Fruit fly (Drosophila melanogaster) whole organism, embryonic: Measurements from ENCODE around the gene CG31141.

Source experiments
- Aef1 ChIP-seq: fragments of 200-800 bp; sonication (Bioruptor generic); IDR thresholded peaks from 3 replicates; pipeline ENCODE4 v1.3.6; 2022; ENCODE audit warnings: missing biosample characterization, missing genetic modification characterization
- Antp ChIP-seq: fragments of 200-800 bp; sonication (Bioruptor generic); optimal IDR thresholded peaks from 3 replicates; lab custom pipeline; 2016; ENCODE audit warnings: missing biosample characterization, missing genetic modification characterization
- Atf3 ChIP-seq: fragments of 200-800 bp; sonication (Bioruptor generic); optimal IDR thresholded peaks from 3 replicates; lab custom pipeline; 2016; ENCODE audit warnings: missing biosample characterization, missing genetic modification characterization
- Bdp1 ChIP-seq: fragments of 200-800 bp; sonication (Bioruptor generic); optimal IDR thresholded peaks from 3 replicates; lab custom pipeline; 2016; ENCODE audit warnings: missing biosample characterization, missing genetic modification characterization
- CG11456 ChIP-seq: fragments of 200-800 bp; sonication (Bioruptor generic); IDR thresholded peaks from 3 replicates; pipeline ENCODE4 v1.3.6; 2022; ENCODE audit warnings: missing biosample characterization, missing genetic modification characterization
- CG12299 ChIP-seq: fragments of 200-800 bp; sonication (Bioruptor generic); optimal IDR thresholded peaks from 2 replicates; lab custom pipeline; 2018; ENCODE audit warnings: missing biosample characterization, mild to moderate bottlenecking, missing genetic modification characterization
- CG12744 ChIP-seq: fragments of 200-800 bp; sonication (Bioruptor generic); optimal IDR thresholded peaks from 2 replicates; lab custom pipeline; 2016; ENCODE audit warnings: missing biosample characterization, missing genetic modification characterization
- CG13287 ChIP-seq: fragments of 200-800 bp; sonication (Bioruptor generic); IDR thresholded peaks from 2 replicates; pipeline ENCODE4 v1.3.6; 2022; ENCODE audit warnings: missing biosample characterization, missing genetic modification characterization; ENCODE audit not compliant: partially characterized antibody
- CG14050 ChIP-seq: fragments of 200-800 bp; sonication (Bioruptor generic); IDR thresholded peaks from 3 replicates; pipeline ENCODE4 v1.3.6; 2022; ENCODE audit warnings: missing biosample characterization, missing genetic modification characterization
- CG15011 ChIP-seq: fragments of 200-800 bp; sonication (Bioruptor generic); optimal IDR thresholded peaks from 3 replicates; lab custom pipeline; 2018; ENCODE audit warnings: missing biosample characterization, mild to moderate bottlenecking, missing genetic modification characterization
- CG1529 ChIP-seq: fragments of 200-800 bp; sonication (Bioruptor generic); optimal IDR thresholded peaks from 3 replicates; lab custom pipeline; 2018; ENCODE audit warnings: missing biosample characterization, missing genetic modification characterization
- CG15696 ChIP-seq: fragments of 200-800 bp; sonication (Bioruptor generic); optimal IDR thresholded peaks from 2 replicates; lab custom pipeline; 2019; ENCODE audit warnings: missing biosample characterization, mild to moderate bottlenecking, missing genetic modification characterization, moderate library complexity
- CG1603 ChIP-seq: fragments of 200-800 bp; sonication (Bioruptor generic); optimal IDR thresholded peaks from 2 replicates; lab custom pipeline; 2019; ENCODE audit warnings: missing biosample characterization, mild to moderate bottlenecking, missing genetic modification characterization, moderate library complexity
- CG18599 ChIP-seq: fragments of 200-800 bp; sonication (Bioruptor generic); optimal IDR thresholded peaks from 3 replicates; lab custom pipeline; 2017; ENCODE audit warnings: missing biosample characterization, missing genetic modification characterization, mild to moderate bottlenecking, moderate library complexity, missing genetic modification reagents
- CG18619 ChIP-seq: fragments of 200-800 bp; sonication (Bioruptor generic); optimal IDR thresholded peaks from 3 replicates; lab custom pipeline; 2017; ENCODE audit warnings: missing biosample characterization, mild to moderate bottlenecking, missing genetic modification characterization
- CG2202 ChIP-seq: fragments of 200-800 bp; sonication (Bioruptor generic); optimal IDR thresholded peaks from 2 replicates; lab custom pipeline; 2018; ENCODE audit warnings: missing biosample characterization, mild to moderate bottlenecking, missing genetic modification characterization
- CG2678 ChIP-seq: fragments of 200-800 bp; sonication (Bioruptor generic); optimal IDR thresholded peaks from 3 replicates; lab custom pipeline; 2019; ENCODE audit warnings: missing biosample characterization, mild to moderate bottlenecking, missing genetic modification characterization, moderate library complexity
- CG31365 ChIP-seq: fragments of 200-800 bp; sonication (Bioruptor generic); optimal IDR thresholded peaks from 2 replicates; lab custom pipeline; 2018; ENCODE audit warnings: missing biosample characterization, mild to moderate bottlenecking, missing genetic modification characterization
- CG6683 ChIP-seq: fragments of 200-800 bp; sonication (Bioruptor generic); optimal IDR thresholded peaks from 2 replicates; lab custom pipeline; 2017; ENCODE audit warnings: missing biosample characterization, mild to moderate bottlenecking, missing genetic modification characterization, missing genetic modification reagents
- CG6813 ChIP-seq: fragments of 200-800 bp; sonication (Bioruptor generic); optimal IDR thresholded peaks from 2 replicates; lab custom pipeline; 2017; ENCODE audit warnings: missing biosample characterization, missing genetic modification characterization, mild to moderate bottlenecking, moderate library complexity, missing genetic modification reagents
- CG7271 ChIP-seq: fragments of 200-800 bp; sonication (Bioruptor generic); optimal IDR thresholded peaks from 2 replicates; lab custom pipeline; 2018; ENCODE audit warnings: missing biosample characterization, mild to moderate bottlenecking, missing genetic modification characterization, moderate library complexity
- CG7745 ChIP-seq: fragments of 200-800 bp; sonication (Bioruptor generic); optimal IDR thresholded peaks from 2 replicates; lab custom pipeline; 2018; ENCODE audit warnings: missing biosample characterization, mild to moderate bottlenecking, missing genetic modification characterization, moderate library complexity
- CG7987 ChIP-seq: fragments of 200-800 bp; sonication (Bioruptor generic); optimal IDR thresholded peaks from 2 replicates; lab custom pipeline; 2018; ENCODE audit warnings: missing biosample characterization, mild to moderate bottlenecking, missing genetic modification characterization, moderate library complexity
- CG8765 ChIP-seq: fragments of 200-800 bp; sonication (Bioruptor generic); IDR thresholded peaks from 2 replicates; pipeline ENCODE4 v1.3.6; 2022; ENCODE audit warnings: missing biosample characterization, missing genetic modification characterization
- CG9437 ChIP-seq: fragments of 200-800 bp; sonication (Bioruptor generic); optimal IDR thresholded peaks from 2 replicates; lab custom pipeline; 2018; ENCODE audit warnings: missing biosample characterization, mild to moderate bottlenecking, missing genetic modification characterization
- CG9797 ChIP-seq: fragments of 200-800 bp; sonication (Bioruptor generic); optimal IDR thresholded peaks from 3 replicates; lab custom pipeline; 2018; ENCODE audit warnings: missing biosample characterization, mild to moderate bottlenecking, missing genetic modification characterization
- D ChIP-seq, 2 experiments: fragments of 200-800 bp in 1 of 2; fragments of >200 bp in 1 of 2; sonication (Bioruptor generic) in 1 of 2; optimal IDR thresholded peaks; 2 replicates in 1 of 2; 3 replicates in 1 of 2; lab custom pipeline; 2017; ENCODE audit warnings: mild to moderate bottlenecking in 1 of 2, missing biosample characterization in 1 of 2, missing genetic modification characterization in 1 of 2, missing genetic modification reagents in 1 of 2
- D19B ChIP-seq: fragments of 200-800 bp; sonication (Bioruptor generic); optimal IDR thresholded peaks from 2 replicates; lab custom pipeline; 2017; ENCODE audit warnings: missing biosample characterization, mild to moderate bottlenecking, missing genetic modification characterization
- Dbx ChIP-seq: fragments of 200-800 bp; sonication (Bioruptor generic); IDR thresholded peaks from 3 replicates; pipeline ENCODE4 v1.3.6; 2022; ENCODE audit warnings: missing biosample characterization, missing genetic modification characterization
- Dip2 ChIP-seq: fragments of 200-800 bp; sonication (Bioruptor generic); IDR thresholded peaks from 2 replicates; pipeline ENCODE4 v1.3.6; 2022; ENCODE audit warnings: missing biosample characterization, missing genetic modification characterization
- Doc2 ChIP-seq: fragments of 200-800 bp; sonication (Bioruptor generic); IDR thresholded peaks from 2 replicates; pipeline ENCODE4 v1.3.6; 2022; ENCODE audit warnings: missing biosample characterization, missing genetic modification characterization
- Gsc ChIP-seq: fragments of 200-800 bp; sonication (Bioruptor generic); IDR thresholded peaks from 2 replicates; pipeline ENCODE4 v1.3.6; 2022; ENCODE audit warnings: missing biosample characterization, missing genetic modification characterization
- HHEX ChIP-seq: fragments of 200-800 bp; sonication (Bioruptor generic); optimal IDR thresholded peaks from 3 replicates; lab custom pipeline; 2017; ENCODE audit warnings: missing biosample characterization, mild to moderate bottlenecking, missing genetic modification characterization, missing genetic modification reagents
- Rfx ChIP-seq: fragments of 200-800 bp; sonication (Bioruptor generic); IDR thresholded peaks from 2 replicates; pipeline ENCODE4 v1.3.6; 2022; ENCODE audit warnings: missing biosample characterization, missing genetic modification characterization
- Scr ChIP-seq: fragments of 200-800 bp; sonication (Bioruptor generic); IDR thresholded peaks from 2 replicates; pipeline ENCODE4 v1.3.6; 2022; ENCODE audit warnings: missing biosample characterization, missing genetic modification characterization; ENCODE audit not compliant: partially characterized antibody
- Six4 ChIP-seq: fragments of 200-800 bp; sonication (Bioruptor generic); optimal IDR thresholded peaks from 2 replicates; lab custom pipeline; 2016; ENCODE audit warnings: missing biosample characterization, missing genetic modification characterization
- Sry-δ ChIP-seq: fragments of 200-800 bp; sonication (Bioruptor generic); optimal IDR thresholded peaks from 2 replicates; lab custom pipeline; 2016; ENCODE audit warnings: missing biosample characterization, missing genetic modification characterization
- ab ChIP-seq: fragments of 200-800 bp; sonication (Bioruptor generic); optimal IDR thresholded peaks from 2 replicates; lab custom pipeline; 2016; ENCODE audit warnings: missing biosample characterization, missing genetic modification characterization
- aop ChIP-seq: fragments of 200-800 bp; sonication (Bioruptor generic); IDR thresholded peaks from 2 replicates; pipeline ENCODE4 v1.3.6; 2022; ENCODE audit warnings: missing biosample characterization, missing genetic modification characterization
- ash1 ChIP-seq: fragments of 200-800 bp; sonication (Bioruptor generic); optimal IDR thresholded peaks from 2 replicates; lab custom pipeline; 2018; ENCODE audit warnings: missing biosample characterization, mild to moderate bottlenecking, missing genetic modification characterization
- bab2 ChIP-seq: fragments of 200-800 bp; sonication (Bioruptor generic); optimal IDR thresholded peaks from 2 replicates; lab custom pipeline; 2016; ENCODE audit warnings: missing biosample characterization, missing genetic modification characterization
- chinmo ChIP-seq: fragments of 200-800 bp; sonication (Bioruptor generic); IDR thresholded peaks from 4 replicates; pipeline ENCODE4 v1.3.6; 2022; ENCODE audit warnings: missing biosample characterization, missing genetic modification characterization; ENCODE audit not compliant: partially characterized antibody
- crc ChIP-seq: fragments of 200-800 bp; sonication (Bioruptor generic); optimal IDR thresholded peaks from 2 replicates; lab custom pipeline; 2016; ENCODE audit warnings: missing biosample characterization, missing genetic modification characterization
- lola ChIP-seq, 3 experiments: fragments of >200 bp in 2 of 3; fragments of 200-800 bp in 1 of 3; sonication (Bioruptor generic) in 1 of 3; optimal IDR thresholded peaks; 2 replicates each; lab custom pipeline; 2017 to 2019; ENCODE audit warnings: missing biosample characterization in 3 of 3, missing genetic modification characterization in 3 of 3, mild to moderate bottlenecking in 1 of 3, moderate library complexity in 1 of 3
- luna ChIP-seq: fragments of 200-800 bp; sonication (Bioruptor generic); optimal IDR thresholded peaks from 2 replicates; lab custom pipeline; 2016; ENCODE audit warnings: missing biosample characterization, missing genetic modification characterization
- nom ChIP-seq: fragments of 200-800 bp; sonication (Bioruptor generic); optimal IDR thresholded peaks from 2 replicates; lab custom pipeline; 2017; ENCODE audit warnings: missing biosample characterization, missing genetic modification characterization, mild to moderate bottlenecking, moderate library complexity, missing genetic modification reagents
- schlank ChIP-seq: fragments of 200-800 bp; sonication (Bioruptor generic); optimal IDR thresholded peaks from 2 replicates; lab custom pipeline; 2018; ENCODE audit warnings: missing biosample characterization, mild to moderate bottlenecking, missing genetic modification characterization
- tna ChIP-seq: fragments of 200-800 bp; sonication (Bioruptor generic); IDR thresholded peaks from 2 replicates; pipeline ENCODE4 v1.3.6; 2022; ENCODE audit warnings: missing biosample characterization, missing genetic modification characterization; ENCODE audit not compliant: partially characterized antibody
- trh ChIP-seq: fragments of 200-800 bp; sonication (Bioruptor generic); optimal IDR thresholded peaks from 2 replicates; lab custom pipeline; 2016; ENCODE audit warnings: missing biosample characterization, missing genetic modification characterization
- unc-4 ChIP-seq: fragments of 200-800 bp; sonication (Bioruptor generic); IDR thresholded peaks from 2 replicates; pipeline ENCODE4 v1.3.6; 2022; ENCODE audit warnings: missing biosample characterization, missing genetic modification characterization; ENCODE audit not compliant: partially characterized antibody

CG31141 gene

DNA sequence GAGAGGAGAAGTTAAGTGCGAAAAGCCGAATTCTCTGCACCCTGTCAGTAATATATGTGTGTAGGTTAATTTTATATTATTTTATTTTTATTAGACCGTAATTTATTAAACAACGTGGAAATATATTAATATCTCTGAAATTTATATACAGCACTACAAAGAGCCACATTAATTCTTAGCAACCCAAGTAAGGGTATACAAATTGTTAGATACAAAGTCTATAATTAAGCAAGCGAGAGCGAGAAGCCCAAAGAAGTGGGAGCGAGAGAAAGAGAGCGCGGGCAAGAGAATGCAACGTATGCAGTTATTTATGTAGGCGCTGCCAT, 36.0 kb upstream of the CG31141 start (continued):
- TF ChIP-seq CG15696 (tag; lab: Kevin White, UChicago) (peak; percentile 98), Dip2 (no peak), Aef1 (GFP tag; lab: Robert Waterston, UW) (peak; percentile 86), Rfx (GFP tag; lab: Robert Waterston, UW) (peak; percentile 83), schlank (tag; lab: Kevin White, UChicago) (peak; percentile 32), CG11456 (GFP tag; lab: Robert Waterston, UW) (peak; percentile 81), CG14050 (GFP tag; lab: Robert Waterston, UW) (peak; percentile 85), unc-4 (no peak), CG2678 (tag; lab: Kevin White, UChicago) (peak; percentile 94), chinmo (GFP tag; lab: Robert Waterston, UW) (no peak), Bdp1 (GFP tag; lab: Kevin White, UChicago) (peak; percentile 55), Gsc (GFP tag; lab: Robert Waterston, UW) (peak; percentile 82), crc (GFP tag; lab: Kevin White, UChicago) (no peak), CG15011 (GFP tag; lab: Kevin White, UChicago) (peak; percentile 77), trh (peak; percentile 86), Scr (GFP tag; lab: Robert Waterston, UW) (no peak), HHEX (peak; percentile 81), CG6813 (GFP tag; lab: Kevin White, UChicago) (peak; percentile 86), ab (GFP tag; lab: Kevin White, UChicago) (no peak), Doc2 (GFP tag; lab: Robert Waterston, UW) (no peak), CG18619 (GFP tag; lab: Kevin White, UChicago) (peak; percentile 79), CG31365 (tag; lab: Kevin White, UChicago) (peak; percentile 51), CG9437 (peak; percentile 84), tna (GFP tag; lab: Robert Waterston, UW) (no peak), lola (GFP tag; optimal IDR thresholded peaks at IDR 0.05; lab: Kevin White, UChicago) (peak in 1 of 3 experiments; percentile 98), CG12299 (peak; percentile 90), CG12744 (GFP tag; lab: Kevin White, UChicago) (no peak), Six4 (GFP tag; lab: Kevin White, UChicago) (peak; percentile 90), CG7745 (peak; percentile 94), CG7987 (peak; percentile 56), Atf3 (GFP tag; lab: Kevin White, UChicago) (peak; percentile 19), Dbx (GFP tag; lab: Robert Waterston, UW) (0 out of 3 replicates have a peak, but pooled peaks have one; percentile 46), CG1603 (tag; lab: Kevin White, UChicago) (peak; percentile 79), CG2202 (tag; lab: Kevin White, UChicago) (peak; percentile 96), bab2 (GFP tag; lab: Kevin White, UChicago) (peak; percentile 52), CG13287 (GFP tag; lab: Robert Waterston, UW) (no peak), Antp (GFP tag; lab: Kevin White, UChicago) (peak; percentile 38), aop (no peak), CG1529 (GFP tag; lab: Kevin White, UChicago) (peak; percentile 94), D19B (GFP tag; lab: Kevin White, UChicago) (peak; percentile 41), Sry-δ (no peak), CG7271 (tag; lab: Kevin White, UChicago) (peak; percentile 80), ash1 (GFP tag; lab: Kevin White, UChicago) (no peak), CG6683 (GFP tag; lab: Kevin White, UChicago) (peak; percentile 63), luna (GFP tag; lab: Kevin White, UChicago) (no peak), CG9797 (peak; percentile 16), nom (GFP tag; lab: Kevin White, UChicago) (peak; percentile 85), D (optimal IDR thresholded peaks at IDR 0.05; lab: Kevin White, UChicago) (no peak), D (GFP tag; optimal IDR thresholded peaks at IDR 0.05; lab: Kevin White, UChicago) (peak; percentile 95), CG18599 (peak; percentile 86), CG8765 (GFP tag; lab: Robert Waterston, UW) (peak; percentile 83)
